Worm (Caenorhabditis elegans) whole organism, late embryonic: ENCODE results near the gene W09G12.10.

ENCODE experiments used
- ama-1 ChIP-seq: fragments of 150-350 bp; optimal IDR thresholded peaks from 2 replicates; lab custom pipeline; 2014
- pha-4 ChIP-seq: fragments of 150-350 bp; optimal IDR thresholded peaks from 2 replicates; lab custom pipeline; 2018; ENCODE audit warnings: missing biosample characterization, missing genetic modification reagents, missing genetic modification characterization
- sdc-2 ChIP-seq: sonication (generic microtip); optimal IDR thresholded peaks from 2 replicates; lab custom pipeline; 2016; ENCODE audit warnings: missing genotype, missing genetic modification characterization, missing compliant biosample characterization
- sox-2 ChIP-seq: fragments of 200-800 bp; sonication (Bioruptor generic); IDR thresholded peaks from 2 replicates; pipeline ENCODE4 v1.3.6; 2022; ENCODE audit warnings: missing genetic modification reagents, missing genetic modification characterization, missing compliant biosample characterization

- no peak for TF ChIP-seq sdc-2 (tag; lab: Kevin White, UChicago)
- TF ChIP-seq pha-4 (tag; lab: Kevin White, UChicago) = no peak
- TF ChIP-seq ama-1 (lab: Kevin White, UChicago) = no peak
- TF ChIP-seq sox-2 = no peak
Observed at ce11 chrIV:1170408-1170807, 50.7 kb downstream of the W09G12.10 start, which contains the start of gene cec-2.
